Worm (Caenorhabditis elegans) whole organism, midembryonic: ENCODE results near the gene nlr-1.
"Not testable (repeated sequence)": the region's sequence is repeated elsewhere in the genome, so short reads cannot be mapped to it uniquely, and the experiment has no call there.

Experiments used
- T22C8.4 ChIP-seq: fragments of 200-800 bp; sonication (Bioruptor generic); IDR thresholded peaks from 2 replicates; pipeline ENCODE4 v1.3.6; 2022; ENCODE audit warnings: missing genetic modification characterization, missing compliant biosample characterization
- med-1 ChIP-seq: sonication (generic microtip); optimal IDR thresholded peaks from 2 replicates; lab custom pipeline; 2017; ENCODE audit warnings: missing genetic modification characterization, mild to moderate bottlenecking, missing compliant biosample characterization, antibody characterized with exemption, missing genetic modification reagents; ENCODE audit not compliant: insufficient read depth

ce11 chrIV:12178235-12178634 is at the start of gene nlr-1:
- not testable (repeated sequence) for TF ChIP-seq T22C8.4 (GFP tag; lab: Robert Waterston, UW); med-1
